Fruit fly (Drosophila melanogaster): ENCODE results near the gene CG10859.

Gene CG10859

dm6 chr2L:13347473-13347872 is 51.0 kb downstream of the CG10859 start, which contains the start of gene CG16826:
Gene CG16826, plus strand, starts transcription at chr2L:13347773.
- TF ChIP-seq cic (GFP tag; optimal IDR thresholded peaks at IDR 0.05) (no peak), ovo (GFP tag; optimal IDR thresholded peaks at IDR 0.05) (no peak), kay (GFP tag; ENCODE audit: borderline replicate concordance) (peak; percentile 54), tj (GFP tag; optimal IDR thresholded peaks at IDR 0.05) (no peak), bab1 (GFP tag; optimal IDR thresholded peaks at IDR 0.05) (no peak), toe (GFP tag; optimal IDR thresholded peaks at IDR 0.05) (no peak), Crg-1 (GFP tag; optimal IDR thresholded peaks at IDR 0.05) (no peak), cnc (optimal IDR thresholded peaks at IDR 0.05) (no peak), CG7101 (tag; optimal IDR thresholded peaks at IDR 0.05) (peak; percentile 18), CG7045 (GFP tag; optimal IDR thresholded peaks at IDR 0.05) (no peak)
